Worm (Caenorhabditis elegans) whole organism, early embryonic: Measurements from ENCODE around the gene C25G4.8.
A peak's percentile ranks its signal among the peaks of the same experiment; 100 is the strongest.

Experiments
- B0310.2 ChIP-seq: sonication (generic microtip); optimal IDR thresholded peaks from 2 replicates; lab custom pipeline; 2016; ENCODE audit warnings: mild to moderate bottlenecking, missing genetic modification characterization, missing compliant biosample characterization
- F13C5.2 ChIP-seq: sonication (generic microtip); optimal IDR thresholded peaks from 2 replicates; lab custom pipeline; 2017; ENCODE audit warnings: mild to moderate bottlenecking, missing genetic modification characterization, inconsistent platforms, missing compliant biosample characterization
- aly-1 ChIP-seq: sonication (generic microtip); optimal IDR thresholded peaks from 2 replicates; lab custom pipeline; 2016; ENCODE audit warnings: missing genetic modification characterization, missing compliant biosample characterization
- ama-1 ChIP-seq: fragments of 150-350 bp; optimal IDR thresholded peaks from 2 replicates; lab custom pipeline; 2014
- ceh-13 ChIP-seq: fragments of 200-800 bp; sonication (Bioruptor generic); optimal IDR thresholded peaks from 2 replicates; lab custom pipeline; 2018; ENCODE audit warnings: mild to moderate bottlenecking, missing genetic modification characterization, missing compliant biosample characterization
- ceh-36 ChIP-seq: sonication (generic microtip); optimal IDR thresholded peaks from 2 replicates; lab custom pipeline; 2016; ENCODE audit warnings: missing genetic modification characterization, inconsistent platforms, missing compliant biosample characterization
- ets-7 ChIP-seq: sonication (generic microtip); optimal IDR thresholded peaks from 2 replicates; lab custom pipeline; 2016; ENCODE audit warnings: missing genotype, missing genetic modification characterization, missing compliant biosample characterization
- flt-1 ChIP-seq: fragments of 200-800 bp; sonication (Bioruptor generic); IDR thresholded peaks from 2 replicates; pipeline ENCODE4 v1.3.6; 2022; ENCODE audit warnings: missing genetic modification characterization, missing compliant biosample characterization
- hmbx-1 ChIP-seq: sonication (generic microtip); optimal IDR thresholded peaks from 2 replicates; lab custom pipeline; 2016; ENCODE audit warnings: mild to moderate bottlenecking, missing genetic modification characterization, missing compliant biosample characterization
- hmg-4 ChIP-seq: fragments of 200-800 bp; sonication (Bioruptor generic); optimal IDR thresholded peaks from 2 replicates; lab custom pipeline; 2018; ENCODE audit warnings: mild to moderate bottlenecking, missing genetic modification characterization, missing compliant biosample characterization
- hnd-1 ChIP-seq: sonication (generic microtip); optimal IDR thresholded peaks from 2 replicates; lab custom pipeline; 2016; ENCODE audit warnings: missing genetic modification characterization, missing compliant biosample characterization
- pes-1 ChIP-seq: fragments of 200-800 bp; sonication (Bioruptor generic); IDR thresholded peaks from 2 replicates; pipeline ENCODE4 v1.3.6; 2022; ENCODE audit warnings: missing genetic modification reagents, missing genetic modification characterization, missing compliant biosample characterization
- scrt-1 ChIP-seq: fragments of 200-800 bp; sonication (Bioruptor generic); IDR thresholded peaks from 2 replicates; pipeline ENCODE4 v1.3.6; 2022; ENCODE audit warnings: missing genetic modification characterization, missing compliant biosample characterization
- sea-1 ChIP-seq: fragments of 200-800 bp; sonication (Bioruptor generic); conservative IDR thresholded peaks from 2 replicates; pipeline ENCODE4 v1.3.6; 2022; ENCODE audit warnings: missing genetic modification characterization, missing compliant biosample characterization
- tbx-11 ChIP-seq: fragments of 200-800 bp; sonication (Bioruptor generic); IDR thresholded peaks from 2 replicates; pipeline ENCODE4 v1.3.6; 2022; ENCODE audit warnings: missing genetic modification characterization, missing compliant biosample characterization
- tbx-37 ChIP-seq: fragments of 200-800 bp; sonication (Bioruptor generic); conservative IDR thresholded peaks from 2 replicates; pipeline ENCODE4 v1.3.6; 2022; ENCODE audit warnings: missing genetic modification reagents, missing genetic modification characterization, missing compliant biosample characterization
- tra-4 ChIP-seq: sonication (generic microtip); optimal IDR thresholded peaks from 2 replicates; lab custom pipeline; 2017; ENCODE audit warnings: missing genetic modification characterization, missing compliant biosample characterization

C25G4.8 gene

ce11 chrIV:12429504-12429903, 33.8 kb downstream of the C25G4.8 start:
- TF ChIP-seq tra-4 (tag; lab: Kevin White, UChicago) (no peak), pes-1 (GFP tag; lab: Robert Waterston, UW) (no peak), hmg-4 (GFP tag; lab: Kevin White, UChicago) (no peak), B0310.2 (no peak), ceh-36 (no peak), F13C5.2 (tag; lab: Kevin White, UChicago) (no peak), tbx-37 (GFP tag; lab: Robert Waterston, UW) (no peak), scrt-1 (no peak), hmbx-1 (tag; lab: Kevin White, UChicago) (no peak), ets-7 (no peak), ceh-13 (GFP tag; lab: Kevin White, UChicago) (no peak), hnd-1 (no peak), ama-1 (lab: Kevin White, UChicago) (no peak), tbx-11 (no peak)

- no peak for TF ChIP-seq hmg-4 (GFP tag; lab: Kevin White, UChicago)
- no peak for TF ChIP-seq ets-7
- no peak for TF ChIP-seq ama-1 (lab: Kevin White, UChicago)
- TF ChIP-seq ceh-36 = no peak
- no peak for TF ChIP-seq flt-1
- TF ChIP-seq aly-1 (tag; lab: Kevin White, UChicago) = no peak
- TF ChIP-seq ceh-13 (GFP tag; lab: Kevin White, UChicago) = no peak
- TF ChIP-seq hmbx-1 (tag; lab: Kevin White, UChicago) = no peak
- TF ChIP-seq sea-1 (GFP tag; lab: Robert Waterston, UW) = no peak
- no peak for TF ChIP-seq F13C5.2 (tag; lab: Kevin White, UChicago)
- no peak for TF ChIP-seq tra-4 (tag; lab: Kevin White, UChicago)
- no peak for TF ChIP-seq hnd-1
- TF ChIP-seq pes-1 (GFP tag; lab: Robert Waterston, UW) = no peak
Observed at ce11 chrIV:12428467-12428866, 34.8 kb downstream of the C25G4.8 start, which contains the start of gene col-130. TSS of gene col-130 (minus strand) at chrIV:12428516.

ce11 chrIV:12427687-12428284, 35.5 kb downstream of the C25G4.8 start:
- TF ChIP-seq hmbx-1 (tag; lab: Kevin White, UChicago) (no peak), tbx-37 (GFP tag; lab: Robert Waterston, UW) (no peak), tbx-11 (no peak), scrt-1 (no peak), hnd-1 (no peak), aly-1 (tag; lab: Kevin White, UChicago) (no peak), sea-1 (GFP tag; lab: Robert Waterston, UW) (no peak), ama-1 (lab: Kevin White, UChicago) (no peak), flt-1 (no peak), tra-4 (tag; lab: Kevin White, UChicago) (no peak), F13C5.2 (tag; lab: Kevin White, UChicago) (no peak), ceh-13 (GFP tag; lab: Kevin White, UChicago) (no peak), ceh-36 (no peak), ets-7 (no peak), pes-1 (GFP tag; lab: Robert Waterston, UW) (no peak), hmg-4 (GFP tag; lab: Kevin White, UChicago) (no peak), B0310.2 (no peak)

- TF ChIP-seq hmg-4 (GFP tag; lab: Kevin White, UChicago) (no peak), tbx-11 (no peak), F13C5.2 (tag; lab: Kevin White, UChicago) (no peak), tra-4 (tag; lab: Kevin White, UChicago) (no peak), ceh-36 (no peak), tbx-37 (GFP tag; lab: Robert Waterston, UW) (no peak), scrt-1 (no peak), hnd-1 (no peak), aly-1 (tag; lab: Kevin White, UChicago) (no peak), hmbx-1 (tag; lab: Kevin White, UChicago) (no peak), B0310.2 (no peak), ets-7 (no peak), ama-1 (lab: Kevin White, UChicago) (no peak), flt-1 (no peak), sea-1 (GFP tag; lab: Robert Waterston, UW) (no peak), pes-1 (GFP tag; lab: Robert Waterston, UW) (no peak), ceh-13 (GFP tag; lab: Kevin White, UChicago) (no peak)
Observed at ce11 chrIV:12425595-12425994, 37.7 kb downstream of the C25G4.8 start.

ce11 chrIV:12420455-12420854, 42.8 kb downstream of the C25G4.8 start, which contains the start of gene ugt-65:
TSS of gene ugt-65 (plus strand) at chrIV:12420683.
- no peak for TF ChIP-seq pes-1 (GFP tag; lab: Robert Waterston, UW)
- no peak for TF ChIP-seq tra-4 (tag; lab: Kevin White, UChicago)
- TF ChIP-seq flt-1 = no peak
- no peak for TF ChIP-seq hnd-1
- TF ChIP-seq B0310.2 = no peak
- TF ChIP-seq hmg-4 (GFP tag; lab: Kevin White, UChicago) = no peak
- no peak for TF ChIP-seq ceh-13 (GFP tag; lab: Kevin White, UChicago)
- no peak for TF ChIP-seq scrt-1
- TF ChIP-seq ceh-36 = no peak
- TF ChIP-seq F13C5.2 (tag; lab: Kevin White, UChicago) = no peak
- TF ChIP-seq aly-1 (tag; lab: Kevin White, UChicago) = no peak

ce11 chrIV:12419291-12419690, 44.0 kb downstream of the C25G4.8 start:
- TF ChIP-seq B0310.2 = no peak
- TF ChIP-seq hmg-4 (GFP tag; lab: Kevin White, UChicago) = no peak
- TF ChIP-seq tbx-37 (GFP tag; lab: Robert Waterston, UW) = no peak
- no peak for TF ChIP-seq ets-7
- TF ChIP-seq F13C5.2 (tag; lab: Kevin White, UChicago) = no peak
- TF ChIP-seq pes-1 (GFP tag; lab: Robert Waterston, UW) = no peak
- no peak for TF ChIP-seq aly-1 (tag; lab: Kevin White, UChicago)
- no peak for TF ChIP-seq hnd-1

- TF ChIP-seq scrt-1 = peak; percentile 57; the same call in 1 of the 2 replicates
- TF ChIP-seq ceh-13 (GFP tag; lab: Kevin White, UChicago) = no peak
- no peak for TF ChIP-seq tbx-11
- TF ChIP-seq ets-7 = no peak
- TF ChIP-seq hmg-4 (GFP tag; lab: Kevin White, UChicago) = no peak
- TF ChIP-seq ceh-36 = no peak
- TF ChIP-seq tbx-37 (GFP tag; lab: Robert Waterston, UW) = 0 out of 2 replicates have a peak, but pooled peaks have one; percentile 15
- no peak for TF ChIP-seq hmbx-1 (tag; lab: Kevin White, UChicago)
- peak; percentile 77 for TF ChIP-seq pes-1 (GFP tag; lab: Robert Waterston, UW)
- no peak for TF ChIP-seq ama-1 (lab: Kevin White, UChicago)
- no peak for TF ChIP-seq tra-4 (tag; lab: Kevin White, UChicago)
- no peak for TF ChIP-seq hnd-1
- no peak for TF ChIP-seq aly-1 (tag; lab: Kevin White, UChicago)
- TF ChIP-seq B0310.2 = no peak
- peak; percentile 0 for TF ChIP-seq F13C5.2 (tag; lab: Kevin White, UChicago)
- TF ChIP-seq flt-1 = peak; percentile 43; the same call in 1 of the 2 replicates
- TF ChIP-seq sea-1 (GFP tag; lab: Robert Waterston, UW) = 0 out of 2 replicates have a peak, but pooled peaks have one; percentile 9
Observed at ce11 chrIV:12417536-12418195, 45.6 kb downstream of the C25G4.8 start, which contains the start of gene F08G5.3. TSS of gene F08G5.3 (minus strand) at chrIV:12417586.
